Worm (Caenorhabditis elegans) whole organism, L3 larva: ENCODE data around the gene T26E4.18.

Experiments used
- ZK546.5 ChIP-seq: sonication (generic microtip); optimal IDR thresholded peaks from 2 replicates; lab custom pipeline; 2017; ENCODE audit warnings: missing biosample characterization, missing genetic modification characterization
- aly-2 ChIP-seq: fragments of 150-350 bp; optimal IDR thresholded peaks from 2 replicates; lab custom pipeline; 2014; ENCODE audit warnings: missing biosample characterization, missing genetic modification characterization
- ama-1 ChIP-seq: fragments of 150-350 bp; optimal IDR thresholded peaks from 2 replicates; lab custom pipeline; 2018
- ceh-82 ChIP-seq: fragments of 150-350 bp; optimal IDR thresholded peaks from 2 replicates; lab custom pipeline; 2014; ENCODE audit warnings: missing biosample characterization, missing genetic modification characterization
- daf-12 ChIP-seq: fragments of 150-350 bp; optimal IDR thresholded peaks from 2 replicates; lab custom pipeline; 2014; ENCODE audit warnings: missing biosample characterization, missing genetic modification reagents, missing genetic modification characterization
- elt-1 ChIP-seq: fragments of 150-350 bp; optimal IDR thresholded peaks from 2 replicates; lab custom pipeline; 2014; ENCODE audit warnings: missing biosample characterization, missing genetic modification characterization
- lin-39 ChIP-seq: fragments of 150-350 bp; optimal IDR thresholded peaks from 2 replicates; lab custom pipeline; 2018; ENCODE audit warnings: missing biosample characterization, missing genetic modification reagents, missing genetic modification characterization
- nhr-237 ChIP-seq: fragments of 150-350 bp; optimal IDR thresholded peaks from 2 replicates; lab custom pipeline; 2014; ENCODE audit warnings: missing biosample characterization, missing genetic modification characterization
- nhr-28 ChIP-seq: fragments of 150-350 bp; optimal IDR thresholded peaks from 2 replicates; lab custom pipeline; 2014; ENCODE audit warnings: missing biosample characterization, missing genetic modification characterization
- nhr-77 ChIP-seq: fragments of 150-350 bp; optimal IDR thresholded peaks from 2 replicates; lab custom pipeline; 2014; ENCODE audit warnings: missing biosample characterization, missing genetic modification characterization
- unc-39 ChIP-seq: sonication (generic microtip); optimal IDR thresholded peaks from 4 replicates; lab custom pipeline; 2017; ENCODE audit warnings: missing biosample characterization, missing genetic modification characterization
- unc-62 ChIP-seq: fragments of 150-350 bp; sonication (generic microtip); optimal IDR thresholded peaks from 4 replicates; lab custom pipeline; 2014; ENCODE audit warnings: missing biosample characterization, missing genetic modification reagents, missing genetic modification characterization

ce11 chrV:15782494-15782893 is 21.2 kb downstream of the T26E4.18 start, which contains the start of gene T26E4.3:
- TF ChIP-seq ama-1, result no peak
- no peak for TF ChIP-seq nhr-77 (tag; lab: Kevin White, UChicago)
- no peak for TF ChIP-seq ceh-82 (tag; lab: Kevin White, UChicago)
- TF ChIP-seq unc-62, result no peak
- no peak for TF ChIP-seq nhr-28 (tag; lab: Kevin White, UChicago)
- no peak for TF ChIP-seq ZK546.5 (tag; lab: Kevin White, UChicago)
- TF ChIP-seq elt-1 (tag; lab: Kevin White, UChicago), result no peak
- no peak for TF ChIP-seq daf-12 (tag; lab: Kevin White, UChicago)
- TF ChIP-seq nhr-237 (tag; lab: Kevin White, UChicago), result no peak
- no peak for TF ChIP-seq unc-39 (tag; lab: Kevin White, UChicago)
- TF ChIP-seq lin-39, result no peak
- TF ChIP-seq aly-2 (tag; lab: Kevin White, UChicago), result no peak
